Fruit fly (Drosophila melanogaster) whole organism, embryonic: Measurements from ENCODE around the gene kirre.
A peak's percentile ranks its signal among the peaks of the same experiment; 100 is the strongest.

Experiments
- Ada2b ChIP-seq: fragments of 200-800 bp; sonication (Bioruptor generic); IDR thresholded peaks from 2 replicates; pipeline ENCODE4 v1.3.6; 2022; ENCODE audit warnings: missing biosample characterization, missing genetic modification characterization
- Asciz ChIP-seq: fragments of 200-800 bp; sonication (Bioruptor generic); optimal IDR thresholded peaks from 2 replicates; lab custom pipeline; 2017; ENCODE audit warnings: missing biosample characterization, mild to moderate bottlenecking, missing genetic modification characterization, missing genetic modification reagents
- Blimp-1 ChIP-seq: fragments of 200-800 bp; sonication (Bioruptor generic); optimal IDR thresholded peaks from 3 replicates; lab custom pipeline; 2018; ENCODE audit warnings: missing biosample characterization, missing genetic modification characterization, mild to moderate bottlenecking, moderate library complexity, missing genetic modification reagents
- CG10979 ChIP-seq: fragments of 200-800 bp; sonication (Bioruptor generic); optimal IDR thresholded peaks from 2 replicates; lab custom pipeline; 2018; ENCODE audit warnings: missing biosample characterization, mild to moderate bottlenecking, missing genetic modification characterization, moderate library complexity
- CG11504 ChIP-seq: fragments of 200-800 bp; sonication (Bioruptor generic); optimal IDR thresholded peaks from 3 replicates; lab custom pipeline; 2019; ENCODE audit warnings: missing biosample characterization, mild to moderate bottlenecking, missing genetic modification characterization, moderate library complexity
- CG13287 ChIP-seq: fragments of 200-800 bp; sonication (Bioruptor generic); IDR thresholded peaks from 2 replicates; pipeline ENCODE4 v1.3.6; 2022; ENCODE audit warnings: missing biosample characterization, missing genetic modification characterization; ENCODE audit not compliant: partially characterized antibody
- CG14441 ChIP-seq: fragments of 200-800 bp; sonication (Bioruptor generic); IDR thresholded peaks from 2 replicates; pipeline ENCODE4 v1.3.6; 2022; ENCODE audit warnings: missing biosample characterization, missing genetic modification characterization
- CG14710 ChIP-seq: fragments of 200-800 bp; sonication (Bioruptor generic); optimal IDR thresholded peaks from 3 replicates; lab custom pipeline; 2019; ENCODE audit warnings: missing biosample characterization, mild to moderate bottlenecking, missing genetic modification characterization, moderate library complexity
- CG15011 ChIP-seq: fragments of 200-800 bp; sonication (Bioruptor generic); optimal IDR thresholded peaks from 3 replicates; lab custom pipeline; 2018; ENCODE audit warnings: missing biosample characterization, mild to moderate bottlenecking, missing genetic modification characterization
- CG15073 ChIP-seq: fragments of 200-800 bp; sonication (Bioruptor generic); optimal IDR thresholded peaks from 2 replicates; lab custom pipeline; 2016; ENCODE audit warnings: missing biosample characterization, missing genetic modification characterization
- CG1602 ChIP-seq: fragments of 200-800 bp; sonication (Bioruptor generic); optimal IDR thresholded peaks from 3 replicates; lab custom pipeline; 2016; ENCODE audit warnings: missing biosample characterization, missing genetic modification characterization
- CG18262 ChIP-seq: fragments of 200-800 bp; optimal IDR thresholded peaks from 3 replicates; lab custom pipeline; 2019; ENCODE audit warnings: missing biosample characterization, mild to moderate bottlenecking, missing genetic modification characterization, moderate library complexity
- CG2712 ChIP-seq: fragments of 200-800 bp; optimal IDR thresholded peaks from 3 replicates; lab custom pipeline; 2019; ENCODE audit warnings: missing biosample characterization, mild to moderate bottlenecking, missing genetic modification characterization, moderate library complexity
- CG33213 ChIP-seq: fragments of 200-800 bp; sonication (Bioruptor generic); optimal IDR thresholded peaks from 3 replicates; lab custom pipeline; 2016; ENCODE audit warnings: missing biosample characterization, missing genetic modification characterization
- CG3995 ChIP-seq: fragments of 200-800 bp; sonication (Bioruptor generic); optimal IDR thresholded peaks from 3 replicates; lab custom pipeline; 2016; ENCODE audit warnings: missing biosample characterization, missing genetic modification characterization
- CG4404 ChIP-seq: fragments of 200-800 bp; sonication (Bioruptor generic); IDR thresholded peaks from 2 replicates; pipeline ENCODE4 v1.3.6; 2022; ENCODE audit warnings: missing biosample characterization, missing genetic modification characterization
- CG4820 ChIP-seq: fragments of 200-800 bp; sonication (Bioruptor generic); optimal IDR thresholded peaks from 3 replicates; lab custom pipeline; 2016; ENCODE audit warnings: missing biosample characterization, missing genetic modification characterization
- CG7372 ChIP-seq: fragments of 200-800 bp; sonication (Bioruptor generic); IDR thresholded peaks from 2 replicates; pipeline ENCODE4 v1.3.6; 2022; ENCODE audit warnings: missing biosample characterization, missing genetic modification characterization
- CG7987 ChIP-seq: fragments of 200-800 bp; sonication (Bioruptor generic); optimal IDR thresholded peaks from 2 replicates; lab custom pipeline; 2018; ENCODE audit warnings: missing biosample characterization, mild to moderate bottlenecking, missing genetic modification characterization, moderate library complexity
- CG8290 ChIP-seq, 3 experiments: fragments of 200-800 bp; sonication (Bioruptor generic); optimal IDR thresholded peaks; 2 replicates each; lab custom pipeline; 2016 to 2019; ENCODE audit warnings: missing biosample characterization in 3 of 3, missing genetic modification characterization in 3 of 3, mild to moderate bottlenecking in 2 of 3, moderate library complexity in 1 of 3
- CG8388 ChIP-seq: fragments of 200-800 bp; sonication (Bioruptor generic); optimal IDR thresholded peaks from 2 replicates; lab custom pipeline; 2019; ENCODE audit warnings: missing biosample characterization, mild to moderate bottlenecking, missing genetic modification characterization, moderate library complexity
- CG8765 ChIP-seq: fragments of 200-800 bp; sonication (Bioruptor generic); IDR thresholded peaks from 2 replicates; pipeline ENCODE4 v1.3.6; 2022; ENCODE audit warnings: missing biosample characterization, missing genetic modification characterization
- Dad ChIP-seq: fragments of 200-800 bp; sonication (Bioruptor generic); optimal IDR thresholded peaks from 3 replicates; lab custom pipeline; 2016; ENCODE audit warnings: missing biosample characterization, missing genetic modification characterization
- Med ChIP-seq: fragments of 200-800 bp; sonication (Bioruptor generic); peaks from one replicate; lab custom pipeline; 2016; ENCODE audit warnings: missing biosample characterization, missing genetic modification characterization, mild to moderate bottlenecking, inconsistent platforms, moderate library complexity
- Ravus ChIP-seq: fragments of 200-800 bp; sonication (Bioruptor generic); IDR thresholded peaks from 2 replicates; pipeline ENCODE4 v1.3.6; 2022; ENCODE audit warnings: missing biosample characterization, missing genetic modification characterization
- Sry-β ChIP-seq: fragments of 200-800 bp; sonication (Bioruptor generic); optimal IDR thresholded peaks from 2 replicates; lab custom pipeline; 2018; ENCODE audit warnings: missing biosample characterization, mild to moderate bottlenecking, missing genetic modification characterization, moderate library complexity
- Taf1 ChIP-seq: fragments of 200-800 bp; sonication (Bioruptor generic); IDR thresholded peaks from 2 replicates; pipeline ENCODE4 v1.3.6; 2022; ENCODE audit warnings: missing biosample characterization, missing genetic modification characterization
- Xrp1 ChIP-seq: fragments of 200-800 bp; sonication (Bioruptor generic); IDR thresholded peaks from 2 replicates; pipeline ENCODE4 v1.3.6; 2022; ENCODE audit warnings: missing biosample characterization, missing genetic modification characterization
- al ChIP-seq: fragments of 200-800 bp; sonication (Bioruptor generic); IDR thresholded peaks from 2 replicates; pipeline ENCODE4 v1.3.6; 2022; ENCODE audit warnings: missing biosample characterization, missing genetic modification characterization
- ara ChIP-seq: fragments of 200-800 bp; sonication (Bioruptor generic); IDR thresholded peaks from 2 replicates; pipeline ENCODE4 v1.3.6; 2022; ENCODE audit warnings: missing biosample characterization, missing genetic modification characterization
- bsh ChIP-seq, 2 experiments: fragments of 200-800 bp; sonication (Bioruptor generic); optimal IDR thresholded peaks; 2 replicates each; lab custom pipeline; 2017 to 2018; ENCODE audit warnings: mild to moderate bottlenecking in 2 of 2, missing biosample characterization in 2 of 2, missing genetic modification characterization in 2 of 2, moderate library complexity in 1 of 2
- dmrt11E ChIP-seq: fragments of 200-800 bp; sonication (Bioruptor generic); optimal IDR thresholded peaks from 3 replicates; lab custom pipeline; 2018; ENCODE audit warnings: missing biosample characterization, mild to moderate bottlenecking, missing genetic modification characterization, moderate library complexity
- exex ChIP-seq: fragments of 200-800 bp; sonication (Bioruptor generic); optimal IDR thresholded peaks from 4 replicates; lab custom pipeline; 2018; ENCODE audit warnings: missing biosample characterization, mild to moderate bottlenecking, missing genetic modification characterization, moderate library complexity
- fd3F ChIP-seq: fragments of 200-800 bp; sonication (Bioruptor generic); optimal IDR thresholded peaks from 2 replicates; lab custom pipeline; 2018; ENCODE audit warnings: missing biosample characterization, mild to moderate bottlenecking, missing genetic modification characterization, moderate library complexity
- h ChIP-seq: fragments of >200 bp; optimal IDR thresholded peaks from 2 replicates; lab custom pipeline; 2017
- hth ChIP-seq: fragments of >200 bp; optimal IDR thresholded peaks from 2 replicates; lab custom pipeline; 2017; ENCODE audit warnings: inconsistent platforms
- ken ChIP-seq: fragments of 200-800 bp; sonication (Bioruptor generic); IDR thresholded peaks from 3 replicates; pipeline ENCODE4 v1.3.6; 2022; ENCODE audit warnings: missing biosample characterization, missing genetic modification characterization
- lab ChIP-seq: fragments of 200-800 bp; sonication (Bioruptor generic); optimal IDR thresholded peaks from 3 replicates; lab custom pipeline; 2017; ENCODE audit warnings: missing biosample characterization, missing genetic modification characterization, mild to moderate bottlenecking, moderate library complexity, missing genetic modification reagents
- mld ChIP-seq: fragments of 200-800 bp; sonication (Bioruptor generic); IDR thresholded peaks from 3 replicates; pipeline ENCODE4 v1.3.6; 2022; ENCODE audit warnings: missing biosample characterization, missing genetic modification characterization; ENCODE audit not compliant: partially characterized antibody
- org-1 ChIP-seq: fragments of 200-800 bp; sonication (Bioruptor generic); optimal IDR thresholded peaks from 2 replicates; lab custom pipeline; 2017; ENCODE audit warnings: missing biosample characterization, missing genetic modification characterization
- pb ChIP-seq: fragments of 200-800 bp; sonication (Bioruptor generic); optimal IDR thresholded peaks from 3 replicates; lab custom pipeline; 2016; ENCODE audit warnings: missing biosample characterization, missing genetic modification characterization
- sens ChIP-seq: fragments of 200-800 bp; sonication (Bioruptor generic); peaks from one replicate; lab custom pipeline; 2016; ENCODE audit warnings: missing biosample characterization, missing genetic modification characterization
- sima ChIP-seq: fragments of 200-800 bp; sonication (Bioruptor generic); optimal IDR thresholded peaks from 2 replicates; lab custom pipeline; 2016; ENCODE audit warnings: missing biosample characterization, missing genetic modification characterization
- sug ChIP-seq: fragments of 200-800 bp; optimal IDR thresholded peaks from 2 replicates; lab custom pipeline; 2019; ENCODE audit warnings: missing biosample characterization, mild to moderate bottlenecking, missing genetic modification characterization, moderate library complexity
- tap ChIP-seq: fragments of 200-800 bp; optimal IDR thresholded peaks from 3 replicates; lab custom pipeline; 2019; ENCODE audit warnings: missing biosample characterization, mild to moderate bottlenecking, missing genetic modification characterization, moderate library complexity
- trh ChIP-seq: fragments of 200-800 bp; sonication (Bioruptor generic); optimal IDR thresholded peaks from 2 replicates; lab custom pipeline; 2016; ENCODE audit warnings: missing biosample characterization, missing genetic modification characterization
- twi ChIP-seq: fragments of 200-800 bp; optimal IDR thresholded peaks from 2 replicates; lab custom pipeline; 2019; ENCODE audit warnings: missing biosample characterization, mild to moderate bottlenecking, missing genetic modification characterization, moderate library complexity
- vfl ChIP-seq: fragments of 200-800 bp; sonication (Bioruptor generic); optimal IDR thresholded peaks from 2 replicates; lab custom pipeline; 2016; ENCODE audit warnings: missing biosample characterization, missing genetic modification characterization
- vnd ChIP-seq: fragments of 200-800 bp; sonication (Bioruptor generic); IDR thresholded peaks from 3 replicates; pipeline ENCODE4 v1.3.6; 2022; ENCODE audit warnings: missing biosample characterization, missing genetic modification characterization; ENCODE audit not compliant: partially characterized antibody
- vvl ChIP-seq: fragments of 200-800 bp; sonication (Bioruptor generic); IDR thresholded peaks from 2 replicates; pipeline ENCODE4 v1.3.6; 2022; ENCODE audit warnings: missing biosample characterization, missing genetic modification characterization
- wor ChIP-seq: fragments of 200-800 bp; sonication (Bioruptor generic); IDR thresholded peaks from 2 replicates; pipeline ENCODE4 v1.3.6; 2022; ENCODE audit warnings: missing biosample characterization, missing genetic modification characterization

Gene kirre

DNA sequence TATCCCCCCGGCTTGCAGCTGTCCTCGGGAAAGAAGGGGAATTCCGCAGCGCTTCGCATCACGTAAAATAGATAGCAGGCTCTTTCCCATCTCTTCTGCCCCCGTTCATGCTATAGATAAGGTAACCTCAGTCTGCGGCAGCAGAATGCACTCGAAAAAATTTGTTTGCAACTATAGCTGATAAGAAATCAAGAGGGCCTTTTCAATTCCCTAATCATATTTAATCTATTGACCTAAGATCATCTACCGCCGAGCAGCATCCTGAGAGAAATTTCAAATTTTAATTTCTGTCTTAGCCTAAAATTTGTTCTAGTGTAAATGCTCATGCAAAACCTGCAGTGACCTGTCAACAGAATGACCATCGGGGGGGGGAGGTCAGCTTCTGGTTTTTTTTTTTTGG lies 216.5 kb downstream of the kirre start (continued):
- TF ChIP-seq CG7987: no peak
- TF ChIP-seq vfl (GFP tag; lab: Kevin White, UChicago): no peak
- TF ChIP-seq CG3995: no peak
- TF ChIP-seq lab (GFP tag; lab: Kevin White, UChicago): no peak
- TF ChIP-seq CG2712 (tag; lab: Kevin White, UChicago): peak; percentile 22
- TF ChIP-seq sens (GFP tag; lab: Kevin White, UChicago): peak; percentile 85
- TF ChIP-seq Dad (GFP tag; lab: Kevin White, UChicago): no peak
- TF ChIP-seq twi (tag; lab: Kevin White, UChicago): no peak
- TF ChIP-seq tap (tag; lab: Kevin White, UChicago): no peak
- TF ChIP-seq CG10979 (tag; lab: Kevin White, UChicago): peak; percentile 37
- TF ChIP-seq dmrt11E: peak; percentile 31
- no peak for TF ChIP-seq sug (tag; lab: Kevin White, UChicago)
- no peak for TF ChIP-seq CG33213 (GFP tag; lab: Kevin White, UChicago)
- no peak for TF ChIP-seq CG8765
- TF ChIP-seq CG11504: peak; percentile 9
- no peak for TF ChIP-seq vnd (GFP tag; lab: Robert Waterston, UW)
- TF ChIP-seq Ravus (GFP tag; lab: Robert Waterston, UW): no peak
- 0 out of 2 replicates have a peak, but pooled peaks have one; percentile 25 for TF ChIP-seq CG4404 (GFP tag; lab: Robert Waterston, UW)
- TF ChIP-seq CG14441 (GFP tag; lab: Robert Waterston, UW): 0 out of 2 replicates have a peak, but pooled peaks have one; percentile 12
- no peak for TF ChIP-seq wor (GFP tag; lab: Robert Waterston, UW)
- peak; percentile 1 for TF ChIP-seq CG14710 (tag; lab: Kevin White, UChicago)
- TF ChIP-seq CG4820 (GFP tag; lab: Kevin White, UChicago): peak; percentile 7
- TF ChIP-seq Sry-β (GFP tag; lab: Kevin White, UChicago): no peak
- no peak for TF ChIP-seq org-1 (GFP tag; lab: Kevin White, UChicago)
- TF ChIP-seq Asciz: no peak
- 0 out of 2 replicates have a peak, but pooled peaks have one; percentile 29 for TF ChIP-seq ara (GFP tag; lab: Robert Waterston, UW)
- peak; percentile 30; the same call in 1 of the 2 replicates for TF ChIP-seq vvl
- peak in 1 of 2 experiments; percentile 23 for TF ChIP-seq bsh (GFP tag; optimal IDR thresholded peaks at IDR 0.05; lab: Kevin White, UChicago)
- TF ChIP-seq Blimp-1 (GFP tag; lab: Kevin White, UChicago): peak; percentile 10
- TF ChIP-seq Xrp1 (GFP tag; lab: Robert Waterston, UW): peak; percentile 27; the same call in 1 of the 2 replicates
- no peak for TF ChIP-seq trh
- TF ChIP-seq exex (tag; lab: Kevin White, UChicago): no peak
- TF ChIP-seq mld (GFP tag; lab: Robert Waterston, UW): no peak
- TF ChIP-seq CG15073 (GFP tag; lab: Kevin White, UChicago): no peak
- TF ChIP-seq Med (GFP tag; lab: Kevin White, UChicago): peak; percentile 53
- TF ChIP-seq CG18262 (tag; lab: Kevin White, UChicago): peak; percentile 1
- TF ChIP-seq CG15011: no peak
- no peak for TF ChIP-seq CG7372
- no peak for TF ChIP-seq hth (lab: Kevin White, UChicago)
- no peak for TF ChIP-seq ken
- no peak for TF ChIP-seq sima (GFP tag; lab: Kevin White, UChicago)
- TF ChIP-seq CG13287 (GFP tag; lab: Robert Waterston, UW): no peak
- no peak for TF ChIP-seq CG8290 (GFP tag; optimal IDR thresholded peaks at IDR 0.05; lab: Kevin White, UChicago)
- peak in 1 of 2 experiments; percentile 4 for TF ChIP-seq CG8290 (tag; optimal IDR thresholded peaks at IDR 0.05; lab: Kevin White, UChicago)
- peak; percentile 9; the same call in 1 of the 2 replicates for TF ChIP-seq Ada2b (GFP tag; lab: Robert Waterston, UW)
- no peak for TF ChIP-seq fd3F (GFP tag; lab: Kevin White, UChicago)
- TF ChIP-seq CG8388 (GFP tag; lab: Kevin White, UChicago): no peak
- TF ChIP-seq al: no peak
- TF ChIP-seq Taf1 (GFP tag; lab: Robert Waterston, UW): no peak
- TF ChIP-seq CG1602 (GFP tag; lab: Kevin White, UChicago): no peak
- TF ChIP-seq h (lab: Kevin White, UChicago): no peak
- TF ChIP-seq pb (GFP tag; lab: Kevin White, UChicago): no peak
